Worm (Caenorhabditis elegans) whole organism, midembryonic: ENCODE measurements around the gene W01C9.2.

ENCODE experiments used
- T22C8.4 ChIP-seq: fragments of 200-800 bp; sonication (Bioruptor generic); IDR thresholded peaks from 2 replicates; pipeline ENCODE4 v1.3.6; 2022; ENCODE audit warnings: missing genetic modification characterization, missing compliant biosample characterization
- cog-1 ChIP-seq: sonication (generic microtip); optimal IDR thresholded peaks from 2 replicates; lab custom pipeline; 2016; ENCODE audit warnings: missing genetic modification characterization, missing compliant biosample characterization
- flt-1 ChIP-seq: fragments of 200-800 bp; sonication (Bioruptor generic); IDR thresholded peaks from 2 replicates; pipeline ENCODE4 v1.3.6; 2022; ENCODE audit warnings: missing genetic modification characterization, missing compliant biosample characterization
- klf-2 ChIP-seq: fragments of 200-800 bp; sonication (Bioruptor generic); conservative IDR thresholded peaks from 2 replicates; pipeline ENCODE4 v1.3.6; 2022; ENCODE audit warnings: missing genetic modification reagents, missing genetic modification characterization, missing compliant biosample characterization
- med-1 ChIP-seq: sonication (generic microtip); optimal IDR thresholded peaks from 2 replicates; lab custom pipeline; 2017; ENCODE audit warnings: missing genetic modification characterization, mild to moderate bottlenecking, missing compliant biosample characterization, antibody characterized with exemption, missing genetic modification reagents; ENCODE audit not compliant: insufficient read depth
- ref-1 ChIP-seq: fragments of 200-800 bp; sonication (Bioruptor generic); conservative IDR thresholded peaks from 2 replicates; pipeline ENCODE4 v1.3.6; 2022; ENCODE audit warnings: missing genetic modification reagents, missing genetic modification characterization, missing compliant biosample characterization
- tab-1 ChIP-seq: fragments of 200-800 bp; sonication (Bioruptor generic); IDR thresholded peaks from 2 replicates; pipeline ENCODE4 v1.3.6; 2022; ENCODE audit warnings: missing genetic modification characterization, missing compliant biosample characterization
- ztf-23 ChIP-seq: fragments of 200-800 bp; sonication (Bioruptor generic); IDR thresholded peaks from 2 replicates; pipeline ENCODE4 v1.3.6; 2022; ENCODE audit warnings: missing genetic modification reagents, missing genetic modification characterization, missing compliant biosample characterization
- ztf-29 ChIP-seq: fragments of 200-800 bp; sonication (Bioruptor generic); IDR thresholded peaks from 2 replicates; pipeline ENCODE4 v1.3.6; 2022; ENCODE audit warnings: missing genetic modification reagents, missing genetic modification characterization, missing compliant biosample characterization

W01C9.2 gene

DNA sequence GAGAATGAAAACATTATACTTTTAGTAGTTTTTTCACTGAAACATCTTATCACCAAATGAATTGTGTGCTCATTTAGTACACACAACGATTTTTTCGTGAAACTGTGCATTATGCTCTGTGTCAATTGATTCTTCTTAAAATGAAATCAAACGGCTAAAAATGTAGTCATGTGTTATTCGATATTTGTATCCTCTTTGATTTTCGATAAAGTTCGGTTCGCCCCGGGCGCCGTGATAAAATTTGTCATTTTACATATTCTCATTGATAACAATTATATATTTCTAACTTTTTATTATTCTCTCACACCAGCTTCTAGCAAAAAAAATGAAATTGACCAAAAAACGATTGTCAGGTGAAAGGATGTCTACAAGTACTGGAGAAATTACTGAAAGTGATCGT is 21.4 kb upstream of the W01C9.2 start, which contains the start of gene ctg-2:
ctg-2 (plus strand) TSS at position 326 of the 400 bp plus-strand sequence.
- TF ChIP-seq klf-2 (GFP tag; lab: Robert Waterston, UW) (no peak), flt-1 (GFP tag; lab: Robert Waterston, UW) (no peak)

DNA sequence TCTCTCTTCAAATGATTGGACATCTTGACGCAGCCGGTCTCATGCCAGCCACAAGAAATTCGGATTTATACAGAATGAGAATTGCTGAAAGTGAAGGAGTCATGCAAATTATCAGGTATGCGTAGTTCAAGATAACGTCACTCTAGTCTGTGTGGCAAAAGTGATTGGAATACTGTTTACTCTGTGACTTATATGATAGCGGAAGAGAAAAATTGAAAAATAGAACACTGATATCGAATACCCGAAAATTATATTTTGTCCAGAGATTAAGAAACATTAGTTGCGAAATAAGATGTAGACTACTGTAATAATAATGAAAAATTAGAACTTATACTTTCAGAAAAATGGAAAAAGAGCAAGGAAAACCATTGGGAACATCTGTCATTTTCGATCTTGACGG is 20.6 kb upstream of the W01C9.2 start:
- TF ChIP-seq klf-2 (GFP tag; lab: Robert Waterston, UW) (no peak), tab-1 (no peak), ztf-23 (no peak), ztf-29 (GFP tag; lab: Robert Waterston, UW) (no peak), cog-1 (tag; lab: Kevin White, UChicago) (no peak), flt-1 (GFP tag; lab: Robert Waterston, UW) (no peak), med-1 (no peak), T22C8.4 (GFP tag; lab: Robert Waterston, UW) (no peak), ref-1 (GFP tag; lab: Robert Waterston, UW) (no peak)

- peak; percentile 60 for TF ChIP-seq cog-1 (tag; lab: Kevin White, UChicago)
- TF ChIP-seq T22C8.4 (GFP tag; lab: Robert Waterston, UW), result no peak
- TF ChIP-seq flt-1 (GFP tag; lab: Robert Waterston, UW), result 0 out of 2 replicates have a peak, but pooled peaks have one; percentile 54
- TF ChIP-seq ztf-23, result peak; percentile 68
- no peak for TF ChIP-seq med-1
- TF ChIP-seq tab-1, result no peak
Measured at ce11 chrII:8516783-8517182, 19.4 kb upstream of the W01C9.2 start, which contains the start of gene rnh-2. TSS of gene rnh-2 (plus strand) at chrII:8517150.

DNA sequence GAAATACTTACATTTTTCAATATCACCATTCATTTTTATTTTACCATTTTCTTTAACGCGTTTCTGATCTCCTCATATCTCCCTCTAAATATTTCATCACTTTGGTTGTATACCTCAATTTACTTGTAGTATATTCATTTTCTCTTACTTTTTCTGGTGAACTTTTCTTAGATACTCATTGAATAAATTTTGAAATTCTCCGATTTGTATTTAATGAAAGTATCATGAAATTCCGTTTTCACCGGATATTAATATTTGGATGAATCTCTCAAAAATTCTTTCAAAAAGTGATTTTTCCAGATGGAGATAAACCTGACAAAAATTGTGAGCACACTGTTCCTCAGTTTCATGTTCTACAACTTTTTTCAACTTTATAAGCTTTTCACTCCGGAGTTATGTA is 17.9 kb upstream of the W01C9.2 start, which contains the start of gene T13H5.8:
T13H5.8 (plus strand) TSS at position 301 of the 400 bp plus-strand sequence.
- TF ChIP-seq flt-1 (GFP tag; lab: Robert Waterston, UW) (no peak), ref-1 (GFP tag; lab: Robert Waterston, UW) (no peak), klf-2 (GFP tag; lab: Robert Waterston, UW) (no peak), tab-1 (no peak), cog-1 (tag; lab: Kevin White, UChicago) (no peak), T22C8.4 (GFP tag; lab: Robert Waterston, UW) (no peak), ztf-29 (GFP tag; lab: Robert Waterston, UW) (no peak), med-1 (no peak), ztf-23 (no peak)

DNA sequence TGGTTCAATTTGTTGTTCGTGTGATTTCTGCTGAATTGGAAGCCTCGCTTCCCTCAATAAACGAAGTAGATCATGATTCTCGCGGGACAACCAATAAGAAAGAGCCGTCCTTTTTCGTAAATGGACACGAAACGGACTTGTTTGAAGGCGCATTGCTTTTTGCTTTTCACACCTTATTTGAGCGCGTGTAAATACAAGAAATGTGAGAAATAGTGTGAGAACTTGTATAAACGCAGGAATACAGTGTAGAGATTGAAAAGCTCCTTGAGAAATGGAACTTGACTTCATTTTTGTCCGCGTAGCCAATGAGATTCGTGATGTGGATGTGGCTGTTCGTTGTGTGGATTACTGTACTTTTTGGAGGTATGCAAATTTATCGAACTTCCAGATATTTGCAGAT is 15.5 kb upstream of the W01C9.2 start, which contains the start of gene cht-2:
cht-2 (plus strand) TSS at position 301 of the 400 bp plus-strand sequence.
- no peak for TF ChIP-seq ztf-23
- TF ChIP-seq cog-1 (tag; lab: Kevin White, UChicago), result no peak
- TF ChIP-seq tab-1, result no peak

ce11 chrII:8525133-8525736 is 10.9 kb upstream of the W01C9.2 start, which contains the start of the genes prp-9 and mrps-18B:
TSS of gene prp-9 (minus strand) at chrII:8525396.
TSS of gene mrps-18B (plus strand) at chrII:8525681.
- no peak for TF ChIP-seq flt-1 (GFP tag; lab: Robert Waterston, UW)

DNA sequence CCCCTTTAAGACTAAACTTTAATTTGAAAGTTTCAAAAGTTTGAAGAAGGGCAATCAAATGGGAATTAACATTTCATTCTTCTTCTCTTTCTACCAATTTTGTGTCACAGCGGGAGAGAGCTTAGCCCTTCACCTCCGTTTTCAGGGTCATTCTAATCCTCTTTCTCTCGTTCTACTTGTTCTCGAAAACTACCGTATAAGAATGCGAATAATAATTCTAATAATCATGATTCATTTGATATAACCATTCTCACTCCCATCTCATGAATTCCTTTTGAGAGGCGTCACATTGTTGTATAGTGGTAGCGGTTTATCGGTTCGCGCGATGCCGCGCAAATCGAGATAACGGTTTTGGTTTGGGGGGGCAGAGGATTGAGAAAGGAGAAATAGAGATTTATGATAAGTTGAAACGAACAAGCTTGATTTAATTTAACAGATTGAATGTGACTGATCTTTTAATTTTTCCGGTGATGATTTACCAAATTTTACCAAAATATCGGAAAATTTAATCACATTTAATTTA is 6.9 kb upstream of the W01C9.2 start:
- TF ChIP-seq ref-1 (GFP tag; lab: Robert Waterston, UW) (no peak), flt-1 (GFP tag; lab: Robert Waterston, UW) (no peak), ztf-29 (GFP tag; lab: Robert Waterston, UW) (no peak), tab-1 (no peak), cog-1 (tag; lab: Kevin White, UChicago) (no peak), med-1 (no peak), klf-2 (GFP tag; lab: Robert Waterston, UW) (no peak), T22C8.4 (GFP tag; lab: Robert Waterston, UW) (no peak), ztf-23 (no peak)

- TF ChIP-seq klf-2 (GFP tag; lab: Robert Waterston, UW) (no peak), flt-1 (GFP tag; lab: Robert Waterston, UW) (no peak), ztf-23 (no peak), cog-1 (tag; lab: Kevin White, UChicago) (no peak)
Measured at ce11 chrII:8531181-8531759, 4.9 kb upstream of the W01C9.2 start, which contains the start of gene gldi-7. TSS of gene gldi-7 (minus strand) at chrII:8531222.

- no peak for TF ChIP-seq med-1
- no peak for TF ChIP-seq ref-1 (GFP tag; lab: Robert Waterston, UW)
- no peak for TF ChIP-seq ztf-23
- no peak for TF ChIP-seq tab-1
- no peak for TF ChIP-seq flt-1 (GFP tag; lab: Robert Waterston, UW)
- no peak for TF ChIP-seq T22C8.4 (GFP tag; lab: Robert Waterston, UW)
- TF ChIP-seq klf-2 (GFP tag; lab: Robert Waterston, UW), result no peak
Measured at ce11 chrII:8532015-8532414, 4.1 kb upstream of the W01C9.2 start.

- TF ChIP-seq tab-1 (no peak), T22C8.4 (GFP tag; lab: Robert Waterston, UW) (no peak)
Measured at ce11 chrII:8540412-8540811, 4.3 kb downstream of the W01C9.2 start, which contains the start of gene pqn-73. TSS of gene pqn-73 (plus strand) at chrII:8540712.

ce11 chrII:8545315-8545714 is 9.2 kb downstream of the W01C9.2 start, which contains the start of gene decr-1.2:
TSS of gene decr-1.2 (plus strand) at chrII:8545615.
- TF ChIP-seq cog-1 (tag; lab: Kevin White, UChicago), result no peak
